Fruit fly (Drosophila melanogaster) whole organism, embryonic: ENCODE results near the gene CG9674.

ENCODE experiments used
- Blimp-1 ChIP-seq: fragments of 200-800 bp; sonication (Bioruptor generic); optimal IDR thresholded peaks from 3 replicates; lab custom pipeline; 2018; ENCODE audit warnings: missing biosample characterization, missing genetic modification characterization, mild to moderate bottlenecking, moderate library complexity, missing genetic modification reagents
- CG10543 ChIP-seq: fragments of 200-800 bp; sonication (Bioruptor generic); optimal IDR thresholded peaks from 3 replicates; lab custom pipeline; 2017; ENCODE audit warnings: missing biosample characterization, mild to moderate bottlenecking, missing genetic modification characterization, moderate library complexity
- CG11398 ChIP-seq: fragments of 200-800 bp; sonication (Bioruptor generic); optimal IDR thresholded peaks from 2 replicates; lab custom pipeline; 2016; ENCODE audit warnings: missing biosample characterization, missing genetic modification characterization
- CG11504 ChIP-seq: fragments of 200-800 bp; sonication (Bioruptor generic); optimal IDR thresholded peaks from 3 replicates; lab custom pipeline; 2019; ENCODE audit warnings: missing biosample characterization, mild to moderate bottlenecking, missing genetic modification characterization, moderate library complexity
- CG11560 ChIP-seq: fragments of 200-800 bp; sonication (Bioruptor generic); IDR thresholded peaks from 3 replicates; pipeline ENCODE4 v1.3.6; 2022; ENCODE audit warnings: missing biosample characterization, missing genetic modification characterization
- CG12391 ChIP-seq: fragments of 200-800 bp; sonication (Bioruptor generic); optimal IDR thresholded peaks from 3 replicates; lab custom pipeline; 2018; ENCODE audit warnings: missing biosample characterization, mild to moderate bottlenecking, missing genetic modification characterization, moderate library complexity
- CG12659 ChIP-seq: fragments of 200-800 bp; sonication (Bioruptor generic); optimal IDR thresholded peaks from 3 replicates; lab custom pipeline; 2017; ENCODE audit warnings: mild to moderate bottlenecking, missing biosample characterization, missing genetic modification reagents, missing genetic modification characterization
- CG13424 ChIP-seq: fragments of 200-800 bp; sonication (Bioruptor generic); optimal IDR thresholded peaks from 2 replicates; lab custom pipeline; 2019; ENCODE audit warnings: missing biosample characterization, mild to moderate bottlenecking, missing genetic modification characterization, moderate library complexity
- CG1602 ChIP-seq: fragments of 200-800 bp; sonication (Bioruptor generic); optimal IDR thresholded peaks from 3 replicates; lab custom pipeline; 2016; ENCODE audit warnings: missing biosample characterization, missing genetic modification characterization
- CG17385 ChIP-seq: fragments of 200-800 bp; sonication (Bioruptor generic); optimal IDR thresholded peaks from 3 replicates; lab custom pipeline; 2018; ENCODE audit warnings: missing biosample characterization, mild to moderate bottlenecking, missing genetic modification characterization
- CG17568 ChIP-seq: fragments of 200-800 bp; sonication (Bioruptor generic); optimal IDR thresholded peaks from 2 replicates; lab custom pipeline; 2018; ENCODE audit warnings: missing biosample characterization, mild to moderate bottlenecking, missing genetic modification characterization, moderate library complexity
- CG17612 ChIP-seq: fragments of 200-800 bp; sonication (Bioruptor generic); IDR thresholded peaks from 2 replicates; pipeline ENCODE4 v1.3.6; 2022; ENCODE audit warnings: missing biosample characterization, missing genetic modification characterization
- CG18262 ChIP-seq: fragments of 200-800 bp; optimal IDR thresholded peaks from 3 replicates; lab custom pipeline; 2019; ENCODE audit warnings: missing biosample characterization, mild to moderate bottlenecking, missing genetic modification characterization, moderate library complexity
- CG18619 ChIP-seq: fragments of 200-800 bp; sonication (Bioruptor generic); optimal IDR thresholded peaks from 3 replicates; lab custom pipeline; 2017; ENCODE audit warnings: missing biosample characterization, mild to moderate bottlenecking, missing genetic modification characterization
- CG2116 ChIP-seq: fragments of 200-800 bp; sonication (Bioruptor generic); optimal IDR thresholded peaks from 3 replicates; lab custom pipeline; 2018; ENCODE audit warnings: missing biosample characterization, mild to moderate bottlenecking, missing genetic modification characterization
- CG3838 ChIP-seq: fragments of 200-800 bp; sonication (Bioruptor generic); optimal IDR thresholded peaks from 3 replicates; lab custom pipeline; 2016; ENCODE audit warnings: missing biosample characterization, missing genetic modification characterization
- CG4282 ChIP-seq: fragments of 200-800 bp; sonication (Bioruptor generic); optimal IDR thresholded peaks from 2 replicates; lab custom pipeline; 2016; ENCODE audit warnings: missing biosample characterization, missing genetic modification characterization
- CG4424 ChIP-seq: fragments of 200-800 bp; sonication (Bioruptor generic); optimal IDR thresholded peaks from 3 replicates; lab custom pipeline; 2016; ENCODE audit warnings: missing biosample characterization, missing genetic modification characterization
- CG4730 ChIP-seq: fragments of 200-800 bp; sonication (Bioruptor generic); IDR thresholded peaks from 2 replicates; pipeline ENCODE4 v1.3.6; 2022; ENCODE audit warnings: missing biosample characterization, missing genetic modification characterization
- CG6689 ChIP-seq: fragments of 200-800 bp; sonication (Bioruptor generic); IDR thresholded peaks from 2 replicates; pipeline ENCODE4 v1.3.6; 2022; ENCODE audit warnings: missing biosample characterization, missing genetic modification characterization
- CG6765 ChIP-seq: fragments of 200-800 bp; sonication (Bioruptor generic); optimal IDR thresholded peaks from 3 replicates; lab custom pipeline; 2017; ENCODE audit warnings: missing biosample characterization, mild to moderate bottlenecking, missing genetic modification characterization
- CG7839 ChIP-seq: fragments of 200-800 bp; sonication (Bioruptor generic); optimal IDR thresholded peaks from 3 replicates; lab custom pipeline; 2018; ENCODE audit warnings: missing biosample characterization, mild to moderate bottlenecking, missing genetic modification characterization, moderate library complexity
- CG8924 ChIP-seq: fragments of 200-800 bp; optimal IDR thresholded peaks from 3 replicates; lab custom pipeline; 2019; ENCODE audit warnings: missing biosample characterization, mild to moderate bottlenecking, missing genetic modification characterization, moderate library complexity
- CG9817 ChIP-seq: fragments of 200-800 bp; sonication (Bioruptor generic); optimal IDR thresholded peaks from 2 replicates; lab custom pipeline; 2018; ENCODE audit warnings: missing biosample characterization, mild to moderate bottlenecking, missing genetic modification characterization, moderate library complexity
- CoRest ChIP-seq: fragments of 200-800 bp; sonication (Bioruptor generic); optimal IDR thresholded peaks from 3 replicates; lab custom pipeline; 2018; ENCODE audit warnings: missing biosample characterization, mild to moderate bottlenecking, missing genetic modification characterization, moderate library complexity
- Dbx ChIP-seq: fragments of 200-800 bp; sonication (Bioruptor generic); IDR thresholded peaks from 3 replicates; pipeline ENCODE4 v1.3.6; 2022; ENCODE audit warnings: missing biosample characterization, missing genetic modification characterization
- Doc3 ChIP-seq: fragments of 200-800 bp; sonication (Bioruptor generic); IDR thresholded peaks from 3 replicates; pipeline ENCODE4 v1.3.6; 2022; ENCODE audit warnings: missing biosample characterization, missing genetic modification characterization; ENCODE audit not compliant: partially characterized antibody
- Ets65A ChIP-seq: fragments of 200-800 bp; sonication (Bioruptor generic); peaks from one replicate; lab custom pipeline; 2016; ENCODE audit warnings: missing biosample characterization, missing genetic modification characterization
- Fer1 ChIP-seq: fragments of 200-800 bp; sonication (Bioruptor generic); optimal IDR thresholded peaks from 2 replicates; lab custom pipeline; 2017; ENCODE audit warnings: missing biosample characterization, mild to moderate bottlenecking, missing genetic modification characterization
- Gug ChIP-seq: fragments of 200-800 bp; sonication (Bioruptor generic); IDR thresholded peaks from 4 replicates; pipeline ENCODE4 v1.3.6; 2022; ENCODE audit warnings: missing biosample characterization, missing genetic modification characterization
- HLH54F ChIP-seq: fragments of 200-800 bp; sonication (Bioruptor generic); optimal IDR thresholded peaks from 3 replicates; lab custom pipeline; 2016; ENCODE audit warnings: missing biosample characterization, missing genetic modification characterization
- HLHmδ ChIP-seq: fragments of 200-800 bp; sonication (Bioruptor generic); optimal IDR thresholded peaks from 2 replicates; lab custom pipeline; 2018; ENCODE audit warnings: missing biosample characterization, mild to moderate bottlenecking, missing genetic modification characterization, moderate library complexity
- Hr39 ChIP-seq: fragments of >200 bp; optimal IDR thresholded peaks from 2 replicates; lab custom pipeline; 2017
- Med ChIP-seq: fragments of 200-800 bp; sonication (Bioruptor generic); peaks from one replicate; lab custom pipeline; 2016; ENCODE audit warnings: missing biosample characterization, missing genetic modification characterization, mild to moderate bottlenecking, inconsistent platforms, moderate library complexity
- Nf-YC ChIP-seq: fragments of 200-800 bp; optimal IDR thresholded peaks from 3 replicates; lab custom pipeline; 2019; ENCODE audit warnings: missing biosample characterization, mild to moderate bottlenecking, missing genetic modification characterization, moderate library complexity
- Oli ChIP-seq: fragments of 200-800 bp; sonication (Bioruptor generic); optimal IDR thresholded peaks from 2 replicates; lab custom pipeline; 2018; ENCODE audit warnings: missing biosample characterization, mild to moderate bottlenecking, missing genetic modification characterization, moderate library complexity
- Sox102F ChIP-seq: fragments of 200-800 bp; sonication (Bioruptor generic); optimal IDR thresholded peaks from 2 replicates; lab custom pipeline; 2018; ENCODE audit warnings: missing biosample characterization, mild to moderate bottlenecking, missing genetic modification characterization, moderate library complexity
- Sry-δ ChIP-seq: fragments of 200-800 bp; sonication (Bioruptor generic); optimal IDR thresholded peaks from 2 replicates; lab custom pipeline; 2016; ENCODE audit warnings: missing biosample characterization, missing genetic modification characterization
- bcd ChIP-seq: fragments of 200-800 bp; sonication (Bioruptor generic); optimal IDR thresholded peaks from 2 replicates; lab custom pipeline; 2017; ENCODE audit warnings: missing biosample characterization, mild to moderate bottlenecking, missing genetic modification characterization
- cwo ChIP-seq: fragments of 200-800 bp; sonication (Bioruptor generic); optimal IDR thresholded peaks from 3 replicates; lab custom pipeline; 2017; ENCODE audit warnings: missing biosample characterization, missing genetic modification characterization, mild to moderate bottlenecking, moderate library complexity, missing genetic modification reagents
- emc ChIP-seq: fragments of 200-800 bp; sonication (Bioruptor generic); optimal IDR thresholded peaks from 2 replicates; lab custom pipeline; 2016; ENCODE audit warnings: missing biosample characterization, missing genetic modification characterization
- gcm ChIP-seq: fragments of 200-800 bp; sonication (Bioruptor generic); optimal IDR thresholded peaks from 2 replicates; lab custom pipeline; 2019; ENCODE audit warnings: missing biosample characterization, mild to moderate bottlenecking, missing genetic modification characterization, moderate library complexity
- gro ChIP-seq: fragments of 200-800 bp; sonication (Bioruptor generic); optimal IDR thresholded peaks from 2 replicates; lab custom pipeline; 2016; ENCODE audit warnings: missing biosample characterization, missing genetic modification characterization
- gsb ChIP-seq: fragments of 200-800 bp; sonication (Bioruptor generic); IDR thresholded peaks from 2 replicates; pipeline ENCODE4 v1.3.6; 2022; ENCODE audit warnings: missing biosample characterization, missing genetic modification characterization
- lola ChIP-seq, 3 experiments: fragments of >200 bp in 2 of 3; fragments of 200-800 bp in 1 of 3; sonication (Bioruptor generic) in 1 of 3; optimal IDR thresholded peaks; 2 replicates each; lab custom pipeline; 2017 to 2019; ENCODE audit warnings: missing biosample characterization in 3 of 3, missing genetic modification characterization in 3 of 3, mild to moderate bottlenecking in 1 of 3, moderate library complexity in 1 of 3
- row ChIP-seq: fragments of 200-800 bp; sonication (Bioruptor generic); IDR thresholded peaks from 3 replicates; pipeline ENCODE4 v1.3.6; 2022; ENCODE audit warnings: missing biosample characterization, missing genetic modification characterization
- sima ChIP-seq: fragments of 200-800 bp; sonication (Bioruptor generic); optimal IDR thresholded peaks from 2 replicates; lab custom pipeline; 2016; ENCODE audit warnings: missing biosample characterization, missing genetic modification characterization
- tap ChIP-seq: fragments of 200-800 bp; optimal IDR thresholded peaks from 3 replicates; lab custom pipeline; 2019; ENCODE audit warnings: missing biosample characterization, mild to moderate bottlenecking, missing genetic modification characterization, moderate library complexity
- unpg ChIP-seq: fragments of 200-800 bp; sonication (Bioruptor generic); optimal IDR thresholded peaks from 3 replicates; lab custom pipeline; 2018; ENCODE audit warnings: missing biosample characterization, mild to moderate bottlenecking, missing genetic modification characterization, moderate library complexity
- vfl ChIP-seq: fragments of 200-800 bp; sonication (Bioruptor generic); optimal IDR thresholded peaks from 2 replicates; lab custom pipeline; 2016; ENCODE audit warnings: missing biosample characterization, missing genetic modification characterization
- zfh2 ChIP-seq: fragments of 200-800 bp; sonication (Bioruptor generic); optimal IDR thresholded peaks from 2 replicates; lab custom pipeline; 2016; ENCODE audit warnings: missing biosample characterization, missing genetic modification characterization

The CG9674 gene

dm6 chr3L:16825195-16825594 lies 17.7 kb upstream of the CG9674 start (continued):
- peak; percentile 35 for TF ChIP-seq CG18262 (tag; lab: Kevin White, UChicago)
- TF ChIP-seq tap (tag; lab: Kevin White, UChicago), result peak; percentile 3
- TF ChIP-seq CG12659 (GFP tag; lab: Kevin White, UChicago), result peak; percentile 8
- TF ChIP-seq HLHmδ (GFP tag; lab: Kevin White, UChicago), result no peak
- no peak for TF ChIP-seq unpg (GFP tag; lab: Kevin White, UChicago)
- TF ChIP-seq gsb (GFP tag; lab: Robert Waterston, UW), result no peak
- TF ChIP-seq CG4282 (GFP tag; lab: Kevin White, UChicago), result no peak
- no peak for TF ChIP-seq CG11398 (GFP tag; lab: Kevin White, UChicago)
- no peak for TF ChIP-seq cwo (GFP tag; lab: Kevin White, UChicago)
- TF ChIP-seq CG12391 (tag; lab: Kevin White, UChicago), result peak; percentile 40
- peak; percentile 7 for TF ChIP-seq CG18619 (GFP tag; lab: Kevin White, UChicago)
- no peak for TF ChIP-seq Hr39 (lab: Kevin White, UChicago)
- no peak for TF ChIP-seq emc (GFP tag; lab: Kevin White, UChicago)
- no peak for TF ChIP-seq sima (GFP tag; lab: Kevin White, UChicago)
- peak; percentile 8 for TF ChIP-seq CG4424 (GFP tag; lab: Kevin White, UChicago)
- peak; percentile 7 for TF ChIP-seq Oli (tag; lab: Kevin White, UChicago)
- no peak for TF ChIP-seq CG17612 (GFP tag; lab: Robert Waterston, UW)
- TF ChIP-seq vfl (GFP tag; lab: Kevin White, UChicago), result no peak
- no peak for TF ChIP-seq HLH54F (GFP tag; lab: Kevin White, UChicago)
- TF ChIP-seq CG9817 (tag; lab: Kevin White, UChicago), result no peak
- TF ChIP-seq CG10543 (GFP tag; lab: Kevin White, UChicago), result no peak
- peak; percentile 73 for TF ChIP-seq CG11504 (tag; lab: Kevin White, UChicago)
- TF ChIP-seq Med, result no peak
- TF ChIP-seq CG3838 (GFP tag; lab: Kevin White, UChicago), result no peak
- TF ChIP-seq Sry-δ, result no peak
- peak in 1 of 3 experiments; percentile 16 for TF ChIP-seq lola (GFP tag; optimal IDR thresholded peaks at IDR 0.05; lab: Kevin White, UChicago)
- no peak for TF ChIP-seq gcm (GFP tag; lab: Kevin White, UChicago)
- TF ChIP-seq Dbx, result no peak
- peak; percentile 29 for TF ChIP-seq CG8924 (tag; lab: Kevin White, UChicago)
- TF ChIP-seq CG4730 (GFP tag; lab: Robert Waterston, UW), result no peak
- peak; percentile 56 for TF ChIP-seq CG7839 (tag; lab: Kevin White, UChicago)
- TF ChIP-seq CG6765 (GFP tag; lab: Kevin White, UChicago), result no peak
- peak; percentile 56 for TF ChIP-seq CG13424 (tag; lab: Kevin White, UChicago)
- TF ChIP-seq Blimp-1 (GFP tag; lab: Kevin White, UChicago), result peak; percentile 23
- TF ChIP-seq Fer1 (GFP tag; lab: Kevin White, UChicago), result peak; percentile 1
- no peak for TF ChIP-seq zfh2
- TF ChIP-seq CG11560, result no peak
- TF ChIP-seq Ets65A (GFP tag; lab: Kevin White, UChicago), result peak; percentile 66
- no peak; the same call in 1 of the 3 replicates for TF ChIP-seq row (GFP tag; lab: Robert Waterston, UW)
- no peak for TF ChIP-seq bcd (GFP tag; lab: Kevin White, UChicago)
- no peak for TF ChIP-seq CG17568 (GFP tag; lab: Kevin White, UChicago)
- peak; percentile 29; the same call in 1 of the 2 replicates for TF ChIP-seq CG6689 (GFP tag; lab: Robert Waterston, UW)
- peak; percentile 52 for TF ChIP-seq Nf-YC (tag; lab: Kevin White, UChicago)
- no peak for TF ChIP-seq CG2116 (GFP tag; lab: Kevin White, UChicago)
- TF ChIP-seq CoRest (tag; lab: Kevin White, UChicago), result peak; percentile 66
- no peak for TF ChIP-seq Gug (GFP tag; lab: Robert Waterston, UW)
- TF ChIP-seq Doc3 (GFP tag; lab: Robert Waterston, UW), result no peak
- TF ChIP-seq CG1602 (GFP tag; lab: Kevin White, UChicago), result no peak
- no peak for TF ChIP-seq gro (GFP tag; lab: Kevin White, UChicago)
- peak; percentile 14 for TF ChIP-seq CG17385 (GFP tag; lab: Kevin White, UChicago)
- peak; percentile 51 for TF ChIP-seq Sox102F
